Worm (Caenorhabditis elegans) whole organism, late embryonic: ENCODE results near the gene nhr-270.

Experiments
- C38D4.7 ChIP-seq: fragments of 200-800 bp; sonication (Bioruptor generic); optimal IDR thresholded peaks from 2 replicates; lab custom pipeline; 2018; ENCODE audit warnings: mild to moderate bottlenecking, missing genetic modification characterization, moderate library complexity, missing compliant biosample characterization
- K09A11.1 ChIP-seq: sonication (generic microtip); optimal IDR thresholded peaks from 2 replicates; lab custom pipeline; 2017; ENCODE audit warnings: antibody characterized with exemption, mild to moderate bottlenecking, missing genetic modification characterization, missing compliant biosample characterization; ENCODE audit not compliant: insufficient read depth
- ceh-6 ChIP-seq: fragments of 200-800 bp; sonication (Bioruptor generic); optimal IDR thresholded peaks from 2 replicates; lab custom pipeline; 2018; ENCODE audit warnings: mild to moderate bottlenecking, missing genetic modification characterization, missing compliant biosample characterization
- dve-1 ChIP-seq: sonication (generic microtip); optimal IDR thresholded peaks from 2 replicates; lab custom pipeline; 2017; ENCODE audit warnings: antibody characterized with exemption, mild to moderate bottlenecking, missing genetic modification characterization, missing compliant biosample characterization
- elt-2 ChIP-seq: sonication (generic microtip); optimal IDR thresholded peaks from 2 replicates; lab custom pipeline; 2016; ENCODE audit warnings: missing genetic modification reagents, missing genetic modification characterization, missing compliant biosample characterization
- eyg-1 ChIP-seq: sonication (generic microtip); optimal IDR thresholded peaks from 2 replicates; lab custom pipeline; 2016; ENCODE audit warnings: missing genotype, missing genetic modification characterization, missing compliant biosample characterization
- fkh-10 ChIP-seq: fragments of 150-350 bp; optimal IDR thresholded peaks from 2 replicates; lab custom pipeline; 2014; ENCODE audit warnings: missing biosample characterization, missing genetic modification reagents, missing genetic modification characterization
- hlh-30 ChIP-seq: sonication (generic microtip); optimal IDR thresholded peaks from 2 replicates; lab custom pipeline; 2017; ENCODE audit warnings: antibody characterized with exemption, missing genetic modification characterization, missing compliant biosample characterization; ENCODE audit not compliant: insufficient read depth
- hlh-6 ChIP-seq: sonication (generic microtip); optimal IDR thresholded peaks from 2 replicates; lab custom pipeline; 2016; ENCODE audit warnings: missing genotype, missing genetic modification characterization, missing compliant biosample characterization
- lin-11 ChIP-seq: fragments of 200-800 bp; sonication (Bioruptor generic); optimal IDR thresholded peaks from 2 replicates; lab custom pipeline; 2018; ENCODE audit warnings: mild to moderate bottlenecking, missing genetic modification characterization, missing compliant biosample characterization
- nhr-11 ChIP-seq: fragments of 150-350 bp; optimal IDR thresholded peaks from 2 replicates; lab custom pipeline; 2014; ENCODE audit warnings: missing biosample characterization, missing genetic modification characterization
- syd-9 ChIP-seq: sonication (generic microtip); optimal IDR thresholded peaks from 2 replicates; lab custom pipeline; 2016; ENCODE audit warnings: mild to moderate bottlenecking, missing genetic modification characterization, moderate library complexity, missing compliant biosample characterization
- ttx-3 ChIP-seq: sonication (generic microtip); optimal IDR thresholded peaks from 2 replicates; lab custom pipeline; 2016; ENCODE audit warnings: missing genetic modification reagents, missing genetic modification characterization, missing compliant biosample characterization

DNA sequence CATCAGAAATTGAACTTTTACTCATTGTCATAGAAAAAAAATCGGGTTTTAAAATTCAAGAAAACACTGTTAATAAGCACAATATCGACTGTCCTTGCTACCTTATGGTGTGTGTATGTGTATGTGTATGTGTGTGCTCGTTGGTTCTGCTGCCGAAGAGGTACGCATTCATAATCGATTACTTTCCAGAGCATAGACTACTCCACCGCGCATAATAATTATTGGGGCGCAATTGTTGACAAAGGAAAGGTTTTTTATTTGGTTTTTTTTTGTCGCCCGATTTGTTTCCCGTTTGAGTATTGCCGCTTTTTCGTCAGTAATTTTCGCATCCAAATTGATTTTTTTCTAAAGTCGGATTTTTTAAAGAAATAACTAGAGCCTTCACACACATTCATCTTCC, 43.3 kb downstream of the nhr-270 start, which contains the start of gene C05E4.15:
- TF ChIP-seq syd-9 = no peak
- TF ChIP-seq fkh-10 (GFP tag; lab: Kevin White, UChicago) = no peak
- TF ChIP-seq dve-1 (tag; lab: Kevin White, UChicago) = no peak
- no peak for TF ChIP-seq ceh-6
- TF ChIP-seq C38D4.7 = no peak
- TF ChIP-seq eyg-1 (tag; lab: Kevin White, UChicago) = no peak
- TF ChIP-seq hlh-30 (tag; lab: Kevin White, UChicago) = no peak
- no peak for TF ChIP-seq elt-2 (tag; lab: Kevin White, UChicago)
- no peak for TF ChIP-seq nhr-11 (tag; lab: Kevin White, UChicago)
- no peak for TF ChIP-seq hlh-6
- TF ChIP-seq K09A11.1 (tag; lab: Kevin White, UChicago) = no peak
- no peak for TF ChIP-seq lin-11
- no peak for TF ChIP-seq ttx-3
